Worm (Caenorhabditis elegans) whole organism, young adult: Measurements from ENCODE around the gene pvf-1.

Experiments
- B0019.2 ChIP-seq: fragments of 200-800 bp; sonication (Bioruptor generic); conservative IDR thresholded peaks from 2 replicates; pipeline ENCODE4 v1.3.6; 2022; ENCODE audit warnings: missing genetic modification reagents, missing genetic modification characterization, missing compliant biosample characterization
- B0035.1 ChIP-seq: sonication (generic microtip); optimal IDR thresholded peaks from 2 replicates; lab custom pipeline; 2016; ENCODE audit warnings: missing genetic modification characterization, mild to moderate bottlenecking, missing compliant biosample characterization, missing genotype, missing genetic modification reagents
- B0336.3 ChIP-seq: fragments of 200-800 bp; sonication (Bioruptor generic); IDR thresholded peaks from 2 replicates; pipeline ENCODE4 v1.3.6; 2022; ENCODE audit warnings: missing genetic modification characterization, missing compliant biosample characterization
- F33H1.4 ChIP-seq: fragments of 200-800 bp; sonication (Bioruptor generic); IDR thresholded peaks from 2 replicates; pipeline ENCODE4 v1.3.6; 2022; ENCODE audit warnings: missing genetic modification reagents, missing genetic modification characterization, missing compliant biosample characterization
- F39B2.1 ChIP-seq: fragments of 200-800 bp; sonication (Bioruptor generic); IDR thresholded peaks from 2 replicates; pipeline ENCODE4 v1.3.6; 2022; ENCODE audit warnings: missing genetic modification reagents, missing genetic modification characterization, missing compliant biosample characterization
- F52B5.7 ChIP-seq: sonication (generic microtip); optimal IDR thresholded peaks from 2 replicates; lab custom pipeline; 2016; ENCODE audit warnings: mild to moderate bottlenecking, missing genetic modification characterization, missing compliant biosample characterization
- Y53F4B.3 ChIP-seq: fragments of 200-800 bp; sonication (Bioruptor generic); IDR thresholded peaks from 2 replicates; pipeline ENCODE4 v1.3.6; 2022; ENCODE audit warnings: missing genetic modification reagents, missing genetic modification characterization, missing compliant biosample characterization
- Y56A3A.18 ChIP-seq: fragments of 200-800 bp; sonication (Bioruptor generic); IDR thresholded peaks from 2 replicates; pipeline ENCODE4 v1.3.6; 2022; ENCODE audit warnings: missing genetic modification reagents, missing genetic modification characterization, missing compliant biosample characterization
- Y79H2A.3 ChIP-seq: fragments of 200-800 bp; sonication (Bioruptor generic); conservative IDR thresholded peaks from 2 replicates; pipeline ENCODE4 v1.3.6; 2022; ENCODE audit warnings: missing genetic modification reagents, missing genetic modification characterization, missing compliant biosample characterization
- ZK185.1 ChIP-seq: sonication (generic microtip); optimal IDR thresholded peaks from 2 replicates; lab custom pipeline; 2016; ENCODE audit warnings: mild to moderate bottlenecking, missing genetic modification characterization, missing compliant biosample characterization; ENCODE audit not compliant: poor library complexity, severe bottlenecking
- aptf-2 ChIP-seq: fragments of 200-800 bp; sonication (Bioruptor generic); conservative IDR thresholded peaks from 2 replicates; pipeline ENCODE4 v1.3.6; 2022; ENCODE audit warnings: missing genetic modification reagents, missing genetic modification characterization, missing compliant biosample characterization
- bed-2 ChIP-seq: fragments of 200-800 bp; sonication (Bioruptor generic); IDR thresholded peaks from 2 replicates; pipeline ENCODE4 v1.3.6; 2022; ENCODE audit warnings: missing genetic modification reagents, missing genetic modification characterization, missing compliant biosample characterization
- cebp-1 ChIP-seq, 2 experiments: fragments of 200-800 bp in 1 of 2; sonication (Bioruptor generic) in 1 of 2; sonication (generic microtip) in 1 of 2; IDR thresholded peaks in 1 of 2; optimal IDR thresholded peaks in 1 of 2; 2 replicates each; pipeline versions ENCODE4 v1.3.6 to Lab custom; 2017 to 2022; ENCODE audit warnings: missing compliant biosample characterization in 2 of 2, missing genetic modification characterization in 2 of 2, mild to moderate bottlenecking in 1 of 2, missing genetic modification reagents in 1 of 2, moderate library complexity in 1 of 2
- cebp-2 ChIP-seq: fragments of 200-800 bp; sonication (Bioruptor generic); IDR thresholded peaks from 2 replicates; pipeline ENCODE4 v1.3.6; 2022; ENCODE audit warnings: missing genetic modification characterization, missing compliant biosample characterization
- ceh-58 ChIP-seq: fragments of 200-800 bp; sonication (Bioruptor generic); IDR thresholded peaks from 2 replicates; pipeline ENCODE4 v1.3.6; 2022; ENCODE audit warnings: missing genetic modification characterization, missing compliant biosample characterization
- efl-1 ChIP-seq: fragments of 150-350 bp; optimal IDR thresholded peaks from 2 replicates; lab custom pipeline; 2014; ENCODE audit warnings: missing biosample characterization, missing genetic modification reagents, missing genetic modification characterization
- hlh-26 ChIP-seq: fragments of 200-800 bp; sonication (Bioruptor generic); conservative IDR thresholded peaks from 2 replicates; pipeline ENCODE4 v1.3.6; 2022; ENCODE audit warnings: missing genetic modification reagents, missing genetic modification characterization, missing compliant biosample characterization
- hmg-1.2 ChIP-seq: fragments of 200-800 bp; sonication (Bioruptor generic); IDR thresholded peaks from 2 replicates; pipeline ENCODE4 v1.3.6; 2022; ENCODE audit warnings: missing genetic modification reagents, missing genetic modification characterization, missing compliant biosample characterization
- hsf-1 ChIP-seq: fragments of 200-800 bp; sonication (Bioruptor generic); IDR thresholded peaks from 2 replicates; pipeline ENCODE4 v1.3.6; 2022; ENCODE audit warnings: missing genetic modification reagents, missing genetic modification characterization, missing compliant biosample characterization
- lag-1 ChIP-seq: fragments of 200-800 bp; sonication (Bioruptor generic); IDR thresholded peaks from 2 replicates; pipeline ENCODE4 v1.3.6; 2022; ENCODE audit warnings: missing genetic modification reagents, missing genetic modification characterization, missing compliant biosample characterization
- mes-4 ChIP-seq: sonication (generic microtip); optimal IDR thresholded peaks from 2 replicates; lab custom pipeline; 2016; ENCODE audit warnings: missing genotype, missing genetic modification characterization, missing compliant biosample characterization
- nfya-2 ChIP-seq: fragments of 200-800 bp; sonication (Bioruptor generic); IDR thresholded peaks from 2 replicates; pipeline ENCODE4 v1.3.6; 2022; ENCODE audit warnings: missing genetic modification reagents, missing genetic modification characterization, missing compliant biosample characterization
- nhr-27 ChIP-seq: fragments of 200-800 bp; sonication (Bioruptor generic); optimal IDR thresholded peaks from 2 replicates; lab custom pipeline; 2018; ENCODE audit warnings: mild to moderate bottlenecking, missing genetic modification characterization, moderate library complexity, missing compliant biosample characterization
- rcor-1 ChIP-seq: fragments of 200-800 bp; sonication (Bioruptor generic); IDR thresholded peaks from 2 replicates; pipeline ENCODE4 v1.3.6; 2022; ENCODE audit warnings: missing genetic modification reagents, missing genetic modification characterization, missing compliant biosample characterization
- snpc-1.1 ChIP-seq: sonication (generic microtip); optimal IDR thresholded peaks from 2 replicates; lab custom pipeline; 2017; ENCODE audit warnings: missing genetic modification characterization, mild to moderate bottlenecking, missing compliant biosample characterization, antibody characterized with exemption, moderate library complexity, missing genotype, missing genetic modification reagents; ENCODE audit not compliant: insufficient read depth
- somi-1 ChIP-seq: fragments of 200-800 bp; sonication (Bioruptor generic); optimal IDR thresholded peaks from 2 replicates; lab custom pipeline; 2018; ENCODE audit warnings: mild to moderate bottlenecking, missing genetic modification characterization, missing compliant biosample characterization
- tbp1 ChIP-seq: fragments of 200-800 bp; sonication (Bioruptor generic); optimal IDR thresholded peaks from 2 replicates; lab custom pipeline; 2018; ENCODE audit warnings: mild to moderate bottlenecking, missing genetic modification characterization, missing compliant biosample characterization
- tbx-9 ChIP-seq: sonication (generic microtip); optimal IDR thresholded peaks from 2 replicates; lab custom pipeline; 2016; ENCODE audit warnings: borderline replicate concordance, missing genetic modification characterization, inconsistent platforms, missing compliant biosample characterization
- unc-62 ChIP-seq: fragments of 150-350 bp; optimal IDR thresholded peaks from 2 replicates; lab custom pipeline; 2014; ENCODE audit warnings: missing biosample characterization, missing genetic modification reagents, missing genetic modification characterization
- zfh-2 ChIP-seq: fragments of 200-800 bp; sonication (Bioruptor generic); conservative IDR thresholded peaks from 2 replicates; pipeline ENCODE4 v1.3.6; 2022; ENCODE audit warnings: missing genetic modification reagents, missing genetic modification characterization, missing compliant biosample characterization
- zim-3 ChIP-seq: sonication (generic microtip); optimal IDR thresholded peaks from 2 replicates; lab custom pipeline; 2017; ENCODE audit warnings: mild to moderate bottlenecking, missing genetic modification characterization, moderate library complexity, missing compliant biosample characterization
- ztf-25 ChIP-seq: fragments of 200-800 bp; sonication (Bioruptor generic); IDR thresholded peaks from 2 replicates; pipeline ENCODE4 v1.3.6; 2022; ENCODE audit warnings: missing genetic modification reagents, missing genetic modification characterization, missing compliant biosample characterization
- ztf-28 ChIP-seq: fragments of 200-800 bp; sonication (Bioruptor generic); IDR thresholded peaks from 2 replicates; pipeline ENCODE4 v1.3.6; 2022; ENCODE audit warnings: missing genetic modification reagents, missing genetic modification characterization, missing compliant biosample characterization

Gene pvf-1

ce11 chrIII:1819049-1819597, 5.0 kb downstream of the pvf-1 start (continued):
- TF ChIP-seq F33H1.4 (GFP tag; lab: Robert Waterston, UW) (no peak), rcor-1 (GFP tag; lab: Robert Waterston, UW) (no peak), tbx-9 (tag; lab: Kevin White, UChicago) (no peak), B0035.1 (no peak), F39B2.1 (GFP tag; lab: Robert Waterston, UW) (no peak), unc-62 (GFP tag; lab: Kevin White, UChicago) (no peak), ceh-58 (no peak), efl-1 (GFP tag; lab: Kevin White, UChicago) (no peak), ztf-25 (GFP tag; lab: Robert Waterston, UW) (no peak), Y56A3A.18 (GFP tag; lab: Robert Waterston, UW) (no peak), ZK185.1 (tag; lab: Kevin White, UChicago) (no peak), nhr-27 (tag; lab: Kevin White, UChicago) (no peak), lag-1 (no peak), nfya-2 (GFP tag; lab: Robert Waterston, UW) (no peak), aptf-2 (GFP tag; lab: Robert Waterston, UW) (no peak), B0019.2 (no peak), somi-1 (GFP tag; lab: Kevin White, UChicago) (peak; percentile 36), hlh-26 (no peak), tbp1 (GFP tag; lab: Kevin White, UChicago) (no peak), Y79H2A.3 (GFP tag; lab: Robert Waterston, UW) (no peak), zim-3 (tag; lab: Kevin White, UChicago) (no peak), mes-4 (tag; lab: Kevin White, UChicago) (no peak), B0336.3 (GFP tag; lab: Robert Waterston, UW) (no peak), snpc-1.1 (tag; lab: Kevin White, UChicago) (no peak), ztf-28 (GFP tag; lab: Robert Waterston, UW) (no peak), bed-2 (no peak), cebp-1 (GFP tag; IDR thresholded peaks at IDR 0.05; lab: Robert Waterston, UW) (peak; percentile 82), cebp-1 (tag; optimal IDR thresholded peaks at IDR 0.05; lab: Kevin White, UChicago) (peak; percentile 95), hsf-1 (GFP tag; lab: Robert Waterston, UW) (no peak)

ce11 chrIII:1818001-1818655, 6.0 kb downstream of the pvf-1 start, which contains the start of gene clp-4:
TSS of gene clp-4 (minus strand) at chrIII:1818323.
- TF ChIP-seq hmg-1.2 (peak; percentile 6; the same call in 1 of the 2 replicates), cebp-2 (GFP tag; lab: Robert Waterston, UW) (no peak)
- TF ChIP-seq, all 124 proteins: peak for 1

ce11 chrIII:1814285-1814684, 9.8 kb downstream of the pvf-1 start:
- TF ChIP-seq zfh-2 (GFP tag; lab: Robert Waterston, UW) (peak; percentile 50), F52B5.7 (tag; lab: Kevin White, UChicago) (no peak), Y53F4B.3 (GFP tag; lab: Robert Waterston, UW) (no peak)
